Fruit fly (Drosophila melanogaster) whole organism, embryonic: Measurements from ENCODE around the gene CG5928.
A peak's percentile ranks its signal among the peaks of the same experiment; 100 is the strongest.

Source experiments
- CG10431 ChIP-seq: fragments of 200-800 bp; sonication (Bioruptor generic); optimal IDR thresholded peaks from 3 replicates; lab custom pipeline; 2018; ENCODE audit warnings: missing biosample characterization, mild to moderate bottlenecking, missing genetic modification characterization
- CG11093 ChIP-seq: fragments of 200-800 bp; sonication (Bioruptor generic); IDR thresholded peaks from 3 replicates; pipeline ENCODE4 v1.3.6; 2022; ENCODE audit warnings: missing biosample characterization, missing genetic modification characterization
- CG11695 ChIP-seq: fragments of 200-800 bp; sonication (Bioruptor generic); IDR thresholded peaks from 3 replicates; pipeline ENCODE4 v1.3.6; 2022; ENCODE audit warnings: missing biosample characterization, missing genetic modification characterization
- CG12155 ChIP-seq: fragments of 200-800 bp; sonication (Bioruptor generic); optimal IDR thresholded peaks from 3 replicates; lab custom pipeline; 2016; ENCODE audit warnings: missing biosample characterization, missing genetic modification characterization
- CG12769 ChIP-seq: fragments of 200-800 bp; sonication (Bioruptor generic); optimal IDR thresholded peaks from 2 replicates; lab custom pipeline; 2019; ENCODE audit warnings: missing biosample characterization, mild to moderate bottlenecking, missing genetic modification characterization, moderate library complexity
- CG13775 ChIP-seq: fragments of 200-800 bp; sonication (Bioruptor generic); optimal IDR thresholded peaks from 3 replicates; lab custom pipeline; 2017; ENCODE audit warnings: missing biosample characterization, mild to moderate bottlenecking, missing genetic modification characterization
- CG14441 ChIP-seq: fragments of 200-800 bp; sonication (Bioruptor generic); IDR thresholded peaks from 2 replicates; pipeline ENCODE4 v1.3.6; 2022; ENCODE audit warnings: missing biosample characterization, missing genetic modification characterization
- CG1603 ChIP-seq: fragments of 200-800 bp; sonication (Bioruptor generic); optimal IDR thresholded peaks from 2 replicates; lab custom pipeline; 2019; ENCODE audit warnings: missing biosample characterization, mild to moderate bottlenecking, missing genetic modification characterization, moderate library complexity
- CG17359 ChIP-seq: fragments of 200-800 bp; sonication (Bioruptor generic); optimal IDR thresholded peaks from 3 replicates; lab custom pipeline; 2018; ENCODE audit warnings: missing biosample characterization, mild to moderate bottlenecking, missing genetic modification characterization, moderate library complexity
- CG34224 ChIP-seq: fragments of 200-800 bp; sonication (Bioruptor generic); IDR thresholded peaks from 3 replicates; pipeline ENCODE4 v1.3.6; 2022; ENCODE audit warnings: missing biosample characterization, missing genetic modification characterization; ENCODE audit not compliant: partially characterized antibody
- CG4328 ChIP-seq: fragments of 200-800 bp; sonication (Bioruptor generic); optimal IDR thresholded peaks from 3 replicates; lab custom pipeline; 2017; ENCODE audit warnings: missing biosample characterization, missing genetic modification reagents, missing genetic modification characterization
- CG4360 ChIP-seq: fragments of 200-800 bp; sonication (Bioruptor generic); IDR thresholded peaks from 2 replicates; pipeline ENCODE4 v1.3.6; 2022; ENCODE audit warnings: missing biosample characterization, missing genetic modification characterization
- CG43689 ChIP-seq: fragments of 200-800 bp; sonication (Bioruptor generic); IDR thresholded peaks from 2 replicates; pipeline ENCODE4 v1.3.6; 2022; ENCODE audit warnings: missing biosample characterization, missing genetic modification characterization
- CG4820 ChIP-seq: fragments of 200-800 bp; sonication (Bioruptor generic); optimal IDR thresholded peaks from 3 replicates; lab custom pipeline; 2016; ENCODE audit warnings: missing biosample characterization, missing genetic modification characterization
- CG6254 ChIP-seq: fragments of 200-800 bp; sonication (Bioruptor generic); optimal IDR thresholded peaks from 3 replicates; lab custom pipeline; 2017; ENCODE audit warnings: mild to moderate bottlenecking, missing biosample characterization, missing genetic modification reagents, missing genetic modification characterization
- CG6683 ChIP-seq: fragments of 200-800 bp; sonication (Bioruptor generic); optimal IDR thresholded peaks from 2 replicates; lab custom pipeline; 2017; ENCODE audit warnings: missing biosample characterization, mild to moderate bottlenecking, missing genetic modification characterization, missing genetic modification reagents
- CG7839 ChIP-seq: fragments of 200-800 bp; sonication (Bioruptor generic); optimal IDR thresholded peaks from 3 replicates; lab custom pipeline; 2018; ENCODE audit warnings: missing biosample characterization, mild to moderate bottlenecking, missing genetic modification characterization, moderate library complexity
- CG7928 ChIP-seq: fragments of 200-800 bp; sonication (Bioruptor generic); optimal IDR thresholded peaks from 2 replicates; lab custom pipeline; 2017; ENCODE audit warnings: missing biosample characterization, mild to moderate bottlenecking, missing genetic modification characterization
- CG8089 ChIP-seq: fragments of 200-800 bp; sonication (Bioruptor generic); optimal IDR thresholded peaks from 3 replicates; lab custom pipeline; 2016; ENCODE audit warnings: missing biosample characterization, missing genetic modification characterization
- CkIIα-i1 ChIP-seq: fragments of 200-800 bp; sonication (Bioruptor generic); IDR thresholded peaks from 2 replicates; pipeline ENCODE4 v1.3.6; 2022; ENCODE audit warnings: missing biosample characterization, missing genetic modification characterization
- Drgx ChIP-seq: fragments of 200-800 bp; sonication (Bioruptor generic); IDR thresholded peaks from 2 replicates; pipeline ENCODE4 v1.3.6; 2022; ENCODE audit warnings: missing biosample characterization, missing genetic modification characterization
- Eip74EF ChIP-seq, 2 experiments: fragments of 200-800 bp in 1 of 2; fragments of >200 bp in 1 of 2; sonication (Bioruptor generic) in 1 of 2; optimal IDR thresholded peaks; 2 replicates each; lab custom pipeline; 2017 to 2019; ENCODE audit warnings: missing biosample characterization in 2 of 2, missing genetic modification characterization in 2 of 2, mild to moderate bottlenecking in 1 of 2, moderate library complexity in 1 of 2
- Gug ChIP-seq: fragments of 200-800 bp; sonication (Bioruptor generic); IDR thresholded peaks from 4 replicates; pipeline ENCODE4 v1.3.6; 2022; ENCODE audit warnings: missing biosample characterization, missing genetic modification characterization
- Lim3 ChIP-seq: fragments of 200-800 bp; sonication (Bioruptor generic); IDR thresholded peaks from 2 replicates; pipeline ENCODE4 v1.3.6; 2022; ENCODE audit warnings: missing biosample characterization, missing genetic modification characterization
- Pdp1 ChIP-seq, 2 experiments: fragments of 200-800 bp; sonication (Bioruptor generic); optimal IDR thresholded peaks; 3 replicates each; lab custom pipeline; 2016; ENCODE audit warnings: missing biosample characterization in 2 of 2, missing genetic modification characterization in 2 of 2, mild to moderate bottlenecking in 1 of 2, moderate library complexity in 1 of 2
- Side ChIP-seq: fragments of 200-800 bp; sonication (Bioruptor generic); optimal IDR thresholded peaks from 2 replicates; lab custom pipeline; 2016; ENCODE audit warnings: missing biosample characterization, missing genetic modification characterization
- Spps ChIP-seq: fragments of 200-800 bp; sonication (Bioruptor generic); optimal IDR thresholded peaks from 2 replicates; lab custom pipeline; 2018; ENCODE audit warnings: missing biosample characterization, mild to moderate bottlenecking, missing genetic modification characterization
- TFAM ChIP-seq: fragments of 200-800 bp; sonication (Bioruptor generic); optimal IDR thresholded peaks from 2 replicates; lab custom pipeline; 2017; ENCODE audit warnings: missing biosample characterization, missing genetic modification characterization, inconsistent platforms
- corto ChIP-seq: fragments of 200-800 bp; sonication (Bioruptor generic); optimal IDR thresholded peaks from 2 replicates; lab custom pipeline; 2016; ENCODE audit warnings: missing biosample characterization, mild to moderate bottlenecking, missing genetic modification characterization, moderate library complexity
- fu2 ChIP-seq: fragments of 200-800 bp; sonication (Bioruptor generic); optimal IDR thresholded peaks from 2 replicates; lab custom pipeline; 2016; ENCODE audit warnings: missing biosample characterization, missing genetic modification characterization
- gsb ChIP-seq: fragments of 200-800 bp; sonication (Bioruptor generic); IDR thresholded peaks from 2 replicates; pipeline ENCODE4 v1.3.6; 2022; ENCODE audit warnings: missing biosample characterization, missing genetic modification characterization
- her ChIP-seq: fragments of 200-800 bp; sonication (Bioruptor generic); optimal IDR thresholded peaks from 2 replicates; lab custom pipeline; 2016; ENCODE audit warnings: missing biosample characterization, missing genetic modification characterization
- jumu ChIP-seq: fragments of 200-800 bp; sonication (Bioruptor generic); optimal IDR thresholded peaks from 3 replicates; lab custom pipeline; 2016; ENCODE audit warnings: missing biosample characterization, missing genetic modification characterization
- kni ChIP-seq: fragments of 200-800 bp; sonication (Bioruptor generic); optimal IDR thresholded peaks from 3 replicates; lab custom pipeline; 2017; ENCODE audit warnings: mild to moderate bottlenecking, missing biosample characterization, missing genetic modification reagents, missing genetic modification characterization
- knrl ChIP-seq: fragments of 200-800 bp; sonication (Bioruptor generic); IDR thresholded peaks from 3 replicates; pipeline ENCODE4 v1.3.6; 2022; ENCODE audit warnings: missing biosample characterization, missing genetic modification characterization; ENCODE audit not compliant: partially characterized antibody
- lbe ChIP-seq: fragments of 200-800 bp; sonication (Bioruptor generic); optimal IDR thresholded peaks from 2 replicates; lab custom pipeline; 2016; ENCODE audit warnings: missing biosample characterization, mild to moderate bottlenecking, missing genetic modification characterization
- luna ChIP-seq: fragments of 200-800 bp; sonication (Bioruptor generic); optimal IDR thresholded peaks from 2 replicates; lab custom pipeline; 2016; ENCODE audit warnings: missing biosample characterization, missing genetic modification characterization
- mirr ChIP-seq: fragments of 200-800 bp; sonication (Bioruptor generic); optimal IDR thresholded peaks from 3 replicates; lab custom pipeline; 2018; ENCODE audit warnings: missing biosample characterization, mild to moderate bottlenecking, missing genetic modification characterization
- nom ChIP-seq: fragments of 200-800 bp; sonication (Bioruptor generic); optimal IDR thresholded peaks from 2 replicates; lab custom pipeline; 2017; ENCODE audit warnings: missing biosample characterization, missing genetic modification characterization, mild to moderate bottlenecking, moderate library complexity, missing genetic modification reagents
- phol ChIP-seq: fragments of 200-800 bp; sonication (Bioruptor generic); optimal IDR thresholded peaks from 3 replicates; lab custom pipeline; 2018; ENCODE audit warnings: missing biosample characterization, mild to moderate bottlenecking, missing genetic modification characterization, moderate library complexity
- pita ChIP-seq: fragments of 200-800 bp; sonication (Bioruptor generic); optimal IDR thresholded peaks from 2 replicates; lab custom pipeline; 2017; ENCODE audit warnings: missing biosample characterization, mild to moderate bottlenecking, missing genetic modification characterization
- schlank ChIP-seq: fragments of 200-800 bp; sonication (Bioruptor generic); optimal IDR thresholded peaks from 2 replicates; lab custom pipeline; 2018; ENCODE audit warnings: missing biosample characterization, mild to moderate bottlenecking, missing genetic modification characterization
- sens ChIP-seq: fragments of 200-800 bp; sonication (Bioruptor generic); peaks from one replicate; lab custom pipeline; 2016; ENCODE audit warnings: missing biosample characterization, missing genetic modification characterization
- sqz ChIP-seq: fragments of 200-800 bp; sonication (Bioruptor generic); optimal IDR thresholded peaks from 3 replicates; lab custom pipeline; 2018; ENCODE audit warnings: missing biosample characterization, mild to moderate bottlenecking, missing genetic modification characterization
- sr ChIP-seq: fragments of 200-800 bp; sonication (Bioruptor generic); IDR thresholded peaks from 3 replicates; pipeline ENCODE4 v1.3.6; 2022; ENCODE audit warnings: missing biosample characterization, missing genetic modification characterization
- stwl ChIP-seq: fragments of 200-800 bp; sonication (Bioruptor generic); optimal IDR thresholded peaks from 3 replicates; lab custom pipeline; 2018; ENCODE audit warnings: missing biosample characterization, mild to moderate bottlenecking, missing genetic modification characterization, moderate library complexity
- sug ChIP-seq: fragments of 200-800 bp; optimal IDR thresholded peaks from 2 replicates; lab custom pipeline; 2019; ENCODE audit warnings: missing biosample characterization, mild to moderate bottlenecking, missing genetic modification characterization, moderate library complexity
- yki ChIP-seq: fragments of >200 bp; optimal IDR thresholded peaks from 3 replicates; lab custom pipeline; 2018
- zen2 ChIP-seq: fragments of 200-800 bp; sonication (Bioruptor generic); IDR thresholded peaks from 3 replicates; pipeline ENCODE4 v1.3.6; 2022; ENCODE audit warnings: missing biosample characterization, missing genetic modification characterization; ENCODE audit not compliant: partially characterized antibody
- zf30C ChIP-seq: fragments of 200-800 bp; sonication (Bioruptor generic); optimal IDR thresholded peaks from 3 replicates; lab custom pipeline; 2018; ENCODE audit warnings: missing biosample characterization, mild to moderate bottlenecking, missing genetic modification characterization

CG5928 gene

DNA sequence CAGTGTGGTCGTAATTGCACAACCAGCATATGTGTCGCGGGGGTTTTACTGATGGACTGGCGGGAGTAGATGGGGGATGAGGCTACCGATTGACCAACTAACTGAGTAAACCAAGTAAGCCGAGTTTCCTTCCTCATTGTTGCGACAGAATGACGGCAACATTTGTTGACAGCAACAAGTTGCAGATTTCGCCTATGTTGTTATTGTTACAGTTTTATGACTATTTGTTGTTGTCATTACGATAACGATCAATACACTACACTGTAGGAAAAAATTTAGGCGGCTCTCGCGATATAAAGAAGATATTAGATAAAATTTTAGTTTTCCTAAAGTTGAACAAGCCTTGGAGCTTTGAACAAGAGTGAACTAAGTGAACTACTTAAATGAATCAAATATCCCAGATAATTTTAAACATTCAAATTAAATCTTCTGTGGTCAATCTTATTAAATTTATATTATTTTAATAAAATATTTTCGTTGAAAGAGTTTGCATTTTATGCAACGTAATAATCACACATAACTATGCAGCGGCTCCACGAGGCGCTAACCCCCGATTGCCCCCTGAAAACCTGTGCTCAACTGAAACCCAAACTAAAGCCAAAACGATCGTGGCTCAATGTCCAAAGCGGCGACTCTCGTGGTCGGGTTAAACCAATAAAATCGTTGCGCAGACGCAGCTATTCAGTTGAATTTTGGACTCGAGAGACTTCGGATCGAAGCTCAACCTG is at the start of gene CG5928 (continued):
- TF ChIP-seq CG6683 (GFP tag; lab: Kevin White, UChicago) (no peak), pita (no peak), CG43689 (GFP tag; lab: Robert Waterston, UW) (no peak), Pdp1 (GFP tag; optimal IDR thresholded peaks at IDR 0.05; lab: Kevin White, UChicago) (no peak), phol (tag; lab: Kevin White, UChicago) (peak; percentile 68), fu2 (no peak), Spps (no peak), CG13775 (GFP tag; lab: Kevin White, UChicago) (no peak), Side (no peak), luna (no peak), CG7839 (peak; percentile 47), CG11695 (peak; percentile 48; the same call in 2 of the 3 replicates), mirr (GFP tag; lab: Kevin White, UChicago) (no peak), sug (tag; lab: Kevin White, UChicago) (peak; percentile 12), CG12155 (GFP tag; lab: Kevin White, UChicago) (no peak), CG17359 (tag; lab: Kevin White, UChicago) (peak; percentile 63), gsb (GFP tag; lab: Robert Waterston, UW) (no peak), CG8089 (GFP tag; lab: Kevin White, UChicago) (no peak), CG34224 (GFP tag; lab: Robert Waterston, UW) (no peak), zf30C (GFP tag; lab: Kevin White, UChicago) (no peak), sr (GFP tag; lab: Robert Waterston, UW) (no peak), CG12769 (tag; lab: Kevin White, UChicago) (no peak), Eip74EF (GFP tag; optimal IDR thresholded peaks at IDR 0.05; lab: Kevin White, UChicago) (no peak), her (GFP tag; lab: Kevin White, UChicago) (no peak), Lim3 (no peak), schlank (tag; lab: Kevin White, UChicago) (no peak), CG7928 (GFP tag; lab: Kevin White, UChicago) (no peak), kni (GFP tag; lab: Kevin White, UChicago) (no peak)

DNA sequence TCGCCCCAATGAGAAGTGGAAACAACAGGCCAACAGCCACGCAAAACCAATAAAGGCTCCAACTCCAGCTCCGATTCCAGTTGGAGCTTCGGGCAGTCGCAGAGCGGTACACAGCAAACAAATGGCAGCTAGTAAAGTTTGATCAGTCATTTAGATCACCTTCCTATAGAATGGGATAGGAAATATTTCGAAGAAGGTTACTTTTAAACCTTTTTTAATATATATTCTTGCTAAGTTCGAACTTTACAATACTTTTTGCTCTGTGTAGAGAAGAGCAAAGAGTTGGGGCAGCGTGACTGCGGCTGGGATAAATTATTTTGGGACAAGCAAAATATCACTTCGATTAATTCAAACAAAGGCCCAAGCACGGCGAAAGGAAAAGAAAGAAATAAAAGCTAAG is 47.5 kb upstream of the CG5928 start:
- no peak for TF ChIP-seq sqz
- TF ChIP-seq jumu (GFP tag; lab: Kevin White, UChicago), result no peak
- no peak for TF ChIP-seq Gug (GFP tag; lab: Robert Waterston, UW)
- TF ChIP-seq yki, result no peak
- no peak for TF ChIP-seq CG6254 (GFP tag; lab: Kevin White, UChicago)
- TF ChIP-seq CG11093 (GFP tag; lab: Robert Waterston, UW), result no peak
- TF ChIP-seq stwl, result no peak
- peak; percentile 64 for TF ChIP-seq lbe
- TF ChIP-seq nom (GFP tag; lab: Kevin White, UChicago), result peak; percentile 45
- no peak for TF ChIP-seq zen2 (GFP tag; lab: Robert Waterston, UW)
- no peak for TF ChIP-seq fu2
- TF ChIP-seq CG1603, result peak; percentile 18
- TF ChIP-seq CG4328 (GFP tag; lab: Kevin White, UChicago), result no peak
- peak; percentile 42 for TF ChIP-seq corto (GFP tag; lab: Kevin White, UChicago)
- no peak for TF ChIP-seq CG10431 (GFP tag; lab: Kevin White, UChicago)
- no peak for TF ChIP-seq CG14441 (GFP tag; lab: Robert Waterston, UW)
- TF ChIP-seq CkIIα-i1, result no peak
- no peak for TF ChIP-seq knrl (GFP tag; lab: Robert Waterston, UW)
- TF ChIP-seq CG4360 (GFP tag; lab: Robert Waterston, UW), result no peak
- peak; percentile 31 for TF ChIP-seq sens (GFP tag; lab: Kevin White, UChicago)
- no peak for TF ChIP-seq CG4820
- TF ChIP-seq mirr (GFP tag; lab: Kevin White, UChicago), result no peak
- TF ChIP-seq TFAM (GFP tag; lab: Kevin White, UChicago), result no peak
- TF ChIP-seq Drgx (GFP tag; lab: Robert Waterston, UW), result 0 out of 2 replicates have a peak, but pooled peaks have one; percentile 32
